Fruit fly (Drosophila melanogaster) whole organism, embryonic: Measurements from ENCODE around the gene Clc.

Source experiments
- Atf6 ChIP-seq: fragments of 200-800 bp; sonication (Bioruptor generic); IDR thresholded peaks from 2 replicates; pipeline ENCODE4 v1.3.6; 2022; ENCODE audit warnings: missing biosample characterization, missing genetic modification characterization
- CG10462 ChIP-seq: fragments of 200-800 bp; sonication (Bioruptor generic); optimal IDR thresholded peaks from 2 replicates; lab custom pipeline; 2016; ENCODE audit warnings: missing biosample characterization, missing genetic modification characterization
- CG10543 ChIP-seq: fragments of 200-800 bp; sonication (Bioruptor generic); optimal IDR thresholded peaks from 3 replicates; lab custom pipeline; 2017; ENCODE audit warnings: missing biosample characterization, mild to moderate bottlenecking, missing genetic modification characterization, moderate library complexity
- CG1529 ChIP-seq: fragments of 200-800 bp; sonication (Bioruptor generic); optimal IDR thresholded peaks from 3 replicates; lab custom pipeline; 2018; ENCODE audit warnings: missing biosample characterization, missing genetic modification characterization
- CG15696 ChIP-seq: fragments of 200-800 bp; sonication (Bioruptor generic); optimal IDR thresholded peaks from 2 replicates; lab custom pipeline; 2019; ENCODE audit warnings: missing biosample characterization, mild to moderate bottlenecking, missing genetic modification characterization, moderate library complexity
- CG1647 ChIP-seq: fragments of 200-800 bp; sonication (Bioruptor generic); optimal IDR thresholded peaks from 3 replicates; lab custom pipeline; 2016; ENCODE audit warnings: missing biosample characterization, missing genetic modification characterization
- CG16815 ChIP-seq: fragments of 200-800 bp; sonication (Bioruptor generic); optimal IDR thresholded peaks from 3 replicates; lab custom pipeline; 2017; ENCODE audit warnings: missing biosample characterization, mild to moderate bottlenecking, missing genetic modification characterization
- CG18476 ChIP-seq: fragments of 200-800 bp; sonication (Bioruptor generic); optimal IDR thresholded peaks from 2 replicates; lab custom pipeline; 2016; ENCODE audit warnings: missing biosample characterization, mild to moderate bottlenecking, missing genetic modification characterization
- CG33557 ChIP-seq: fragments of 200-800 bp; sonication (Bioruptor generic); optimal IDR thresholded peaks from 2 replicates; lab custom pipeline; 2019; ENCODE audit warnings: missing biosample characterization, mild to moderate bottlenecking, missing genetic modification characterization, moderate library complexity
- CG4360 ChIP-seq: fragments of 200-800 bp; sonication (Bioruptor generic); IDR thresholded peaks from 2 replicates; pipeline ENCODE4 v1.3.6; 2022; ENCODE audit warnings: missing biosample characterization, missing genetic modification characterization
- CG5953 ChIP-seq: fragments of 200-800 bp; sonication (Bioruptor generic); IDR thresholded peaks from 2 replicates; pipeline ENCODE4 v1.3.6; 2022; ENCODE audit warnings: missing biosample characterization, missing genetic modification characterization
- CG6254 ChIP-seq: fragments of 200-800 bp; sonication (Bioruptor generic); optimal IDR thresholded peaks from 3 replicates; lab custom pipeline; 2017; ENCODE audit warnings: mild to moderate bottlenecking, missing biosample characterization, missing genetic modification reagents, missing genetic modification characterization
- CG6272 ChIP-seq: fragments of 200-800 bp; sonication (Bioruptor generic); IDR thresholded peaks from 2 replicates; pipeline ENCODE4 v1.3.6; 2022; ENCODE audit warnings: missing biosample characterization, missing genetic modification characterization
- CG6689 ChIP-seq: fragments of 200-800 bp; sonication (Bioruptor generic); IDR thresholded peaks from 2 replicates; pipeline ENCODE4 v1.3.6; 2022; ENCODE audit warnings: missing biosample characterization, missing genetic modification characterization
- CG7839 ChIP-seq: fragments of 200-800 bp; sonication (Bioruptor generic); optimal IDR thresholded peaks from 3 replicates; lab custom pipeline; 2018; ENCODE audit warnings: missing biosample characterization, mild to moderate bottlenecking, missing genetic modification characterization, moderate library complexity
- CG8765 ChIP-seq: fragments of 200-800 bp; sonication (Bioruptor generic); IDR thresholded peaks from 2 replicates; pipeline ENCODE4 v1.3.6; 2022; ENCODE audit warnings: missing biosample characterization, missing genetic modification characterization
- CG9932 ChIP-seq: fragments of 200-800 bp; sonication (Bioruptor generic); IDR thresholded peaks from 2 replicates; pipeline ENCODE4 v1.3.6; 2022; ENCODE audit warnings: missing biosample characterization, missing genetic modification characterization
- Chrac-16 ChIP-seq: fragments of 200-800 bp; sonication (Bioruptor generic); optimal IDR thresholded peaks from 3 replicates; lab custom pipeline; 2016; ENCODE audit warnings: missing biosample characterization, missing genetic modification characterization
- CkIIα-i1 ChIP-seq: fragments of 200-800 bp; sonication (Bioruptor generic); IDR thresholded peaks from 2 replicates; pipeline ENCODE4 v1.3.6; 2022; ENCODE audit warnings: missing biosample characterization, missing genetic modification characterization
- Dad ChIP-seq: fragments of 200-800 bp; sonication (Bioruptor generic); optimal IDR thresholded peaks from 3 replicates; lab custom pipeline; 2016; ENCODE audit warnings: missing biosample characterization, missing genetic modification characterization
- E2f1 ChIP-seq: fragments of 200-800 bp; sonication (Bioruptor generic); IDR thresholded peaks from 2 replicates; pipeline ENCODE4 v1.3.6; 2022; ENCODE audit warnings: missing biosample characterization, missing genetic modification characterization
- Fer3 ChIP-seq: fragments of 200-800 bp; sonication (Bioruptor generic); optimal IDR thresholded peaks from 2 replicates; lab custom pipeline; 2018; ENCODE audit warnings: missing biosample characterization, mild to moderate bottlenecking, missing genetic modification characterization, moderate library complexity
- Hey ChIP-seq: fragments of 200-800 bp; sonication (Bioruptor generic); optimal IDR thresholded peaks from 3 replicates; lab custom pipeline; 2018; ENCODE audit warnings: missing biosample characterization, mild to moderate bottlenecking, missing genetic modification characterization
- Hmr ChIP-seq: fragments of 200-800 bp; sonication (Bioruptor generic); optimal IDR thresholded peaks from 3 replicates; lab custom pipeline; 2017; ENCODE audit warnings: mild to moderate bottlenecking, missing biosample characterization, missing genetic modification reagents, missing genetic modification characterization
- Hsf ChIP-seq: fragments of 200-800 bp; sonication (Bioruptor generic); optimal IDR thresholded peaks from 3 replicates; lab custom pipeline; 2016; ENCODE audit warnings: missing biosample characterization, missing genetic modification characterization
- MESR4 ChIP-seq: fragments of 200-800 bp; sonication (Bioruptor generic); optimal IDR thresholded peaks from 2 replicates; lab custom pipeline; 2018; ENCODE audit warnings: missing biosample characterization, mild to moderate bottlenecking, missing genetic modification characterization, moderate library complexity
- Mad ChIP-seq: fragments of 200-800 bp; sonication (Bioruptor generic); optimal IDR thresholded peaks from 2 replicates; lab custom pipeline; 2016; ENCODE audit warnings: missing biosample characterization, missing genetic modification characterization
- NC2α ChIP-seq: fragments of 200-800 bp; sonication (Bioruptor generic); optimal IDR thresholded peaks from 2 replicates; lab custom pipeline; 2016; ENCODE audit warnings: missing biosample characterization, missing genetic modification characterization
- Rx ChIP-seq: fragments of 200-800 bp; sonication (Bioruptor generic); IDR thresholded peaks from 2 replicates; pipeline ENCODE4 v1.3.6; 2022; ENCODE audit warnings: missing biosample characterization, missing genetic modification characterization
- Sin3A ChIP-seq: fragments of >200 bp; optimal IDR thresholded peaks from 2 replicates; lab custom pipeline; 2018
- TFAM ChIP-seq: fragments of 200-800 bp; sonication (Bioruptor generic); optimal IDR thresholded peaks from 2 replicates; lab custom pipeline; 2017; ENCODE audit warnings: missing biosample characterization, missing genetic modification characterization, inconsistent platforms
- Taf1 ChIP-seq: fragments of 200-800 bp; sonication (Bioruptor generic); IDR thresholded peaks from 2 replicates; pipeline ENCODE4 v1.3.6; 2022; ENCODE audit warnings: missing biosample characterization, missing genetic modification characterization
- Vsx1 ChIP-seq: fragments of 200-800 bp; sonication (Bioruptor generic); optimal IDR thresholded peaks from 2 replicates; lab custom pipeline; 2017; ENCODE audit warnings: missing biosample characterization, mild to moderate bottlenecking, missing genetic modification characterization, missing genetic modification reagents
- ash1 ChIP-seq: fragments of 200-800 bp; sonication (Bioruptor generic); optimal IDR thresholded peaks from 2 replicates; lab custom pipeline; 2018; ENCODE audit warnings: missing biosample characterization, mild to moderate bottlenecking, missing genetic modification characterization
- dati ChIP-seq: fragments of 200-800 bp; sonication (Bioruptor generic); IDR thresholded peaks from 2 replicates; pipeline ENCODE4 v1.3.6; 2022; ENCODE audit warnings: missing biosample characterization, missing genetic modification characterization
- dm ChIP-seq: fragments of 200-800 bp; sonication (Bioruptor generic); optimal IDR thresholded peaks from 3 replicates; lab custom pipeline; 2016; ENCODE audit warnings: missing biosample characterization, missing genetic modification characterization
- dmrt11E ChIP-seq: fragments of 200-800 bp; sonication (Bioruptor generic); optimal IDR thresholded peaks from 3 replicates; lab custom pipeline; 2018; ENCODE audit warnings: missing biosample characterization, mild to moderate bottlenecking, missing genetic modification characterization, moderate library complexity
- dpn ChIP-seq, 2 experiments: fragments of 200-800 bp; sonication (Bioruptor generic); optimal IDR thresholded peaks; 3 replicates each; lab custom pipeline; 2016; ENCODE audit warnings: missing biosample characterization in 2 of 2, missing genetic modification characterization in 2 of 2
- emc ChIP-seq: fragments of 200-800 bp; sonication (Bioruptor generic); optimal IDR thresholded peaks from 2 replicates; lab custom pipeline; 2016; ENCODE audit warnings: missing biosample characterization, missing genetic modification characterization
- fd102C ChIP-seq: fragments of 200-800 bp; sonication (Bioruptor generic); optimal IDR thresholded peaks from 2 replicates; lab custom pipeline; 2018; ENCODE audit warnings: missing biosample characterization, mild to moderate bottlenecking, missing genetic modification characterization, moderate library complexity
- fd64A ChIP-seq: fragments of 200-800 bp; sonication (Bioruptor generic); optimal IDR thresholded peaks from 3 replicates; lab custom pipeline; 2018; ENCODE audit warnings: missing biosample characterization, mild to moderate bottlenecking, missing genetic modification characterization
- ftz-f1 ChIP-seq: fragments of 200-800 bp; sonication (Bioruptor generic); optimal IDR thresholded peaks from 2 replicates; lab custom pipeline; 2016; ENCODE audit warnings: missing biosample characterization, missing genetic modification characterization
- gem ChIP-seq: fragments of 200-800 bp; sonication (Bioruptor generic); optimal IDR thresholded peaks from 2 replicates; lab custom pipeline; 2019; ENCODE audit warnings: missing biosample characterization, mild to moderate bottlenecking, missing genetic modification characterization, moderate library complexity
- ken ChIP-seq: fragments of 200-800 bp; sonication (Bioruptor generic); IDR thresholded peaks from 3 replicates; pipeline ENCODE4 v1.3.6; 2022; ENCODE audit warnings: missing biosample characterization, missing genetic modification characterization
- nau ChIP-seq: fragments of 200-800 bp; sonication (Bioruptor generic); optimal IDR thresholded peaks from 3 replicates; lab custom pipeline; 2017; ENCODE audit warnings: missing biosample characterization, mild to moderate bottlenecking, missing genetic modification characterization, missing genetic modification reagents
- phol ChIP-seq: fragments of 200-800 bp; sonication (Bioruptor generic); optimal IDR thresholded peaks from 3 replicates; lab custom pipeline; 2018; ENCODE audit warnings: missing biosample characterization, mild to moderate bottlenecking, missing genetic modification characterization, moderate library complexity
- pum ChIP-seq: fragments of 200-800 bp; sonication (Bioruptor generic); optimal IDR thresholded peaks from 2 replicates; lab custom pipeline; 2016; ENCODE audit warnings: missing biosample characterization, missing genetic modification characterization
- salm ChIP-seq: fragments of 200-800 bp; sonication (Bioruptor generic); optimal IDR thresholded peaks from 2 replicates; lab custom pipeline; 2018; ENCODE audit warnings: missing biosample characterization, mild to moderate bottlenecking, missing genetic modification characterization
- sd ChIP-seq: fragments of 200-800 bp; sonication (Bioruptor generic); optimal IDR thresholded peaks from 3 replicates; lab custom pipeline; 2018; ENCODE audit warnings: missing biosample characterization, mild to moderate bottlenecking, missing genetic modification characterization, moderate library complexity
- stc ChIP-seq: fragments of 200-800 bp; sonication (Bioruptor generic); IDR thresholded peaks from 2 replicates; pipeline ENCODE4 v1.3.6; 2022; ENCODE audit warnings: missing biosample characterization, missing genetic modification characterization
- toy ChIP-seq: fragments of 200-800 bp; sonication (Bioruptor generic); IDR thresholded peaks from 2 replicates; pipeline ENCODE4 v1.3.6; 2022; ENCODE audit warnings: missing biosample characterization, missing genetic modification characterization
- wek ChIP-seq: fragments of 200-800 bp; sonication (Bioruptor generic); optimal IDR thresholded peaks from 3 replicates; lab custom pipeline; 2018; ENCODE audit warnings: missing biosample characterization, mild to moderate bottlenecking, missing genetic modification characterization, moderate library complexity

Clc gene

DNA sequence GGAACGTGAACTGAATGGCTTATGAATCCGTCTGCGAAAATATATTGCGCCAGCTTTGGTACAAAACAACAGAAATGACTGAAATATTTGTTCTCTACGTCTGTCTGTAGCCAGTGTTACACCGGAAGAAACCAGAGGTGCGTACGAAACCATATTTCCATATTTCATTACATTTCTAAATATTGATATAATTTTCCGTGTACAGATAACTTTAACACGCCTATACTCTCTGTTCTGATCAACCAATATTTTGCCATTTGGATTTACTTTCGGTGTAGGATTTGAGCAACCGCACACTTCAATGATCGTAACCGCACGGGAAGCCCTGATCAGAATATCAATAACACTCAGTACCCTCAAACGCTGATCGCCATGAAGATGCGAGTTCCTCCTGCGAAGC, 46.1 kb upstream of the Clc start (continued):
- peak; percentile 25; the same call in 1 of the 2 replicates for TF ChIP-seq E2f1
- TF ChIP-seq CkIIα-i1 (GFP tag; lab: Robert Waterston, UW) = no peak
- TF ChIP-seq dpn (GFP tag; optimal IDR thresholded peaks at IDR 0.05; lab: Kevin White, UChicago) = peak; percentile 38 to 50
- peak; percentile 35 for TF ChIP-seq phol
- peak; percentile 53; the same call in 1 of the 2 replicates for TF ChIP-seq Taf1 (GFP tag; lab: Robert Waterston, UW)
- peak; percentile 39 for TF ChIP-seq Hmr (GFP tag; lab: Kevin White, UChicago)
- no peak for TF ChIP-seq wek (GFP tag; lab: Kevin White, UChicago)
- no peak for TF ChIP-seq dm (GFP tag; lab: Kevin White, UChicago)
- peak; percentile 62 for TF ChIP-seq gem (tag; lab: Kevin White, UChicago)
- no peak for TF ChIP-seq Rx (GFP tag; lab: Robert Waterston, UW)
- no peak for TF ChIP-seq CG15696 (tag; lab: Kevin White, UChicago)
- TF ChIP-seq CG1647 (GFP tag; lab: Kevin White, UChicago) = no peak
- TF ChIP-seq stc (GFP tag; lab: Robert Waterston, UW) = no peak
- peak; percentile 61 for TF ChIP-seq CG9932 (GFP tag; lab: Robert Waterston, UW)
- no peak for TF ChIP-seq CG1529 (GFP tag; lab: Kevin White, UChicago)
- TF ChIP-seq CG10462 (GFP tag; lab: Kevin White, UChicago) = no peak
- no peak for TF ChIP-seq toy (GFP tag; lab: Robert Waterston, UW)
- TF ChIP-seq dmrt11E (tag; lab: Kevin White, UChicago) = peak; percentile 41
- TF ChIP-seq CG8765 (GFP tag; lab: Robert Waterston, UW) = no peak
- TF ChIP-seq CG7839 (tag; lab: Kevin White, UChicago) = peak; percentile 55
- TF ChIP-seq CG5953 (GFP tag; lab: Robert Waterston, UW) = no peak
- no peak for TF ChIP-seq emc (GFP tag; lab: Kevin White, UChicago)
- peak; percentile 62; the same call in 1 of the 2 replicates for TF ChIP-seq CG6689 (GFP tag; lab: Robert Waterston, UW)
- no peak for TF ChIP-seq CG4360 (GFP tag; lab: Robert Waterston, UW)
- peak; percentile 14 for TF ChIP-seq pum (GFP tag; lab: Kevin White, UChicago)
- TF ChIP-seq TFAM (GFP tag; lab: Kevin White, UChicago) = no peak
- TF ChIP-seq Vsx1 (GFP tag; lab: Kevin White, UChicago) = peak; percentile 10
- no peak for TF ChIP-seq Sin3A (lab: Kevin White, UChicago)
- no peak for TF ChIP-seq CG33557 (GFP tag; lab: Kevin White, UChicago)
- no peak for TF ChIP-seq CG10543 (GFP tag; lab: Kevin White, UChicago)
- no peak for TF ChIP-seq nau (GFP tag; lab: Kevin White, UChicago)
- TF ChIP-seq fd102C (GFP tag; lab: Kevin White, UChicago) = no peak
- no peak for TF ChIP-seq Hey (tag; lab: Kevin White, UChicago)
- no peak for TF ChIP-seq CG16815 (GFP tag; lab: Kevin White, UChicago)
- TF ChIP-seq Atf6 (GFP tag; lab: Robert Waterston, UW) = peak; percentile 45; the same call in 1 of the 2 replicates
- TF ChIP-seq Fer3 (tag; lab: Kevin White, UChicago) = peak; percentile 48
- peak; percentile 17 for TF ChIP-seq CG18476 (GFP tag; lab: Kevin White, UChicago)
- TF ChIP-seq fd64A = no peak
- TF ChIP-seq NC2α (GFP tag; lab: Kevin White, UChicago) = no peak
- TF ChIP-seq Hsf = peak; percentile 40
- peak; percentile 35 for TF ChIP-seq Dad
- TF ChIP-seq salm (tag; lab: Kevin White, UChicago) = no peak
- TF ChIP-seq Mad (GFP tag; lab: Kevin White, UChicago) = no peak
- no peak for TF ChIP-seq CG6254 (GFP tag; lab: Kevin White, UChicago)
- no peak for TF ChIP-seq MESR4 (GFP tag; lab: Kevin White, UChicago)
- no peak for TF ChIP-seq CG6272
- TF ChIP-seq dati (GFP tag; lab: Robert Waterston, UW) = no peak
- TF ChIP-seq ftz-f1 (GFP tag; lab: Kevin White, UChicago) = no peak
- TF ChIP-seq sd = peak; percentile 20
- peak; percentile 30 for TF ChIP-seq Chrac-16
- no peak for TF ChIP-seq ash1
- TF ChIP-seq ken = 0 out of 3 replicates have a peak, but pooled peaks have one; percentile 42
